Fruit fly (Drosophila melanogaster) whole organism, pupa: ENCODE measurements around the gene elg1.

ENCODE experiments used
- CG10348 ChIP-seq: fragments of 200-800 bp; sonication (Bioruptor generic); IDR thresholded peaks from 2 replicates; pipeline ENCODE4 v1.3.6; 2022; ENCODE audit warnings: missing biosample characterization, missing genetic modification characterization
- CG12605 ChIP-seq: fragments of 200-800 bp; sonication (Bioruptor generic); IDR thresholded peaks from 2 replicates; pipeline ENCODE4 v1.3.6; 2022; ENCODE audit warnings: missing biosample characterization, missing genetic modification characterization
- CG13204 ChIP-seq: fragments of 200-800 bp; sonication (Bioruptor generic); optimal IDR thresholded peaks from 2 replicates; lab custom pipeline; 2018; ENCODE audit warnings: missing biosample characterization, mild to moderate bottlenecking, missing genetic modification characterization, moderate library complexity
- CG14655 ChIP-seq: fragments of 200-800 bp; sonication (Bioruptor generic); optimal IDR thresholded peaks from 3 replicates; lab custom pipeline; 2017; ENCODE audit warnings: mild to moderate bottlenecking, missing biosample characterization, missing genetic modification reagents, missing genetic modification characterization
- CG15710 ChIP-seq: fragments of 200-800 bp; sonication (Bioruptor generic); optimal IDR thresholded peaks from 2 replicates; lab custom pipeline; 2018; ENCODE audit warnings: missing biosample characterization, mild to moderate bottlenecking, missing genetic modification characterization, moderate library complexity
- CG17806 ChIP-seq: fragments of 200-800 bp; sonication (Bioruptor generic); optimal IDR thresholded peaks from 2 replicates; lab custom pipeline; 2018; ENCODE audit warnings: missing biosample characterization, mild to moderate bottlenecking, missing genetic modification characterization, moderate library complexity
- CG32121 ChIP-seq: fragments of 200-800 bp; sonication (Bioruptor generic); IDR thresholded peaks from 2 replicates; pipeline ENCODE4 v1.3.6; 2022; ENCODE audit warnings: missing biosample characterization, missing genetic modification characterization
- CG34367 ChIP-seq: fragments of 200-800 bp; sonication (Bioruptor generic); optimal IDR thresholded peaks from 2 replicates; lab custom pipeline; 2018; ENCODE audit warnings: missing biosample characterization, mild to moderate bottlenecking, missing genetic modification characterization
- CG4496 ChIP-seq: fragments of 200-800 bp; sonication (Bioruptor generic); IDR thresholded peaks from 3 replicates; pipeline ENCODE4 v1.3.6; 2022; ENCODE audit warnings: missing biosample characterization, missing genetic modification characterization
- CG8159 ChIP-seq: fragments of 200-800 bp; sonication (Bioruptor generic); optimal IDR thresholded peaks from 3 replicates; lab custom pipeline; 2018; ENCODE audit warnings: missing biosample characterization, mild to moderate bottlenecking, missing genetic modification characterization, moderate library complexity
- CG8301 ChIP-seq: fragments of 200-800 bp; sonication (Bioruptor generic); optimal IDR thresholded peaks from 2 replicates; lab custom pipeline; 2018; ENCODE audit warnings: missing biosample characterization, mild to moderate bottlenecking, missing genetic modification characterization
- CG9948 ChIP-seq: fragments of 200-800 bp; sonication (Bioruptor generic); optimal IDR thresholded peaks from 2 replicates; lab custom pipeline; 2018; ENCODE audit warnings: missing biosample characterization, mild to moderate bottlenecking, missing genetic modification characterization, moderate library complexity
- D1 ChIP-seq: fragments of 200-800 bp; sonication (Bioruptor generic); optimal IDR thresholded peaks from 2 replicates; lab custom pipeline; 2018; ENCODE audit warnings: missing biosample characterization, mild to moderate bottlenecking, missing genetic modification characterization, moderate library complexity
- EcR ChIP-seq: fragments of 200-800 bp; sonication (Bioruptor generic); optimal IDR thresholded peaks from 3 replicates; lab custom pipeline; 2019; ENCODE audit warnings: missing biosample characterization, missing genetic modification characterization, mild to moderate bottlenecking, moderate library complexity, missing genetic modification reagents
- Ets98B ChIP-seq: fragments of 200-800 bp; sonication (Bioruptor generic); IDR thresholded peaks from 2 replicates; pipeline ENCODE4 v1.3.6; 2022; ENCODE audit warnings: missing biosample characterization, missing genetic modification characterization
- Pif1A ChIP-seq: fragments of 200-800 bp; sonication (Bioruptor generic); optimal IDR thresholded peaks from 3 replicates; lab custom pipeline; 2016; ENCODE audit warnings: missing biosample characterization, missing genetic modification characterization
- Pif1B ChIP-seq: fragments of 200-800 bp; sonication (Bioruptor generic); optimal IDR thresholded peaks from 3 replicates; lab custom pipeline; 2016; ENCODE audit warnings: missing biosample characterization, missing genetic modification characterization
- Snoo ChIP-seq: fragments of 200-800 bp; sonication (Bioruptor generic); optimal IDR thresholded peaks from 3 replicates; lab custom pipeline; 2017; ENCODE audit warnings: missing biosample characterization, mild to moderate bottlenecking, missing genetic modification characterization, inconsistent platforms
- fd96Ca ChIP-seq: fragments of 200-800 bp; sonication (Bioruptor generic); IDR thresholded peaks from 3 replicates; pipeline ENCODE4 v1.3.6; 2022; ENCODE audit warnings: missing biosample characterization, missing genetic modification characterization
- gl ChIP-seq: fragments of 200-800 bp; sonication (Bioruptor generic); optimal IDR thresholded peaks from 2 replicates; lab custom pipeline; 2018; ENCODE audit warnings: missing biosample characterization, mild to moderate bottlenecking, missing genetic modification characterization
- rn ChIP-seq: fragments of 200-800 bp; sonication (Bioruptor generic); IDR thresholded peaks from 2 replicates; pipeline ENCODE4 v1.3.6; 2022; ENCODE audit warnings: missing biosample characterization, missing genetic modification characterization

Gene elg1

DNA sequence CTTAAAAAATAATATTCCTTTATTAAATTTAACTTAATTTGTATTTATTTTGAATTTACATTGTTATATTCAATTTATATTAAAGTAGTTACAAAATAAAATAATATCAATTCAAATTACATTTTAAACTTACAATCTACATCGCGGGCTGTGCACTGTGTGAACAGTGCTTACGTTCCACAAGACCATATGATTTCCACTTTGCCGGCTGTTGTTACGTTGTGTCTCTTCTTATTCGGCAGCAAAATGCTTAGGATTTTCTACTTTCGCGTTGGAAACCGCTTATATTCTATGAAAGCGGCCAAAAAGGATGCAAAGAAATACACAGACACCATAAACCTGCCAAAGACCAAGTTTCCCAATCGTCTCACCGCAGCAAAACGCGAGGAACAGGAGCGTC, 31.8 kb upstream of the elg1 start, which contains the start of gene IleRS-m:
TSS of gene IleRS-m (plus strand) at position 222 of the 400 bp plus-strand sequence.
- TF ChIP-seq CG4496 (GFP tag; lab: Robert Waterston, UW) (no peak), CG8301 (tag; lab: Kevin White, UChicago) (no peak), gl (tag; lab: Kevin White, UChicago) (no peak), Snoo (tag; lab: Kevin White, UChicago) (no peak), fd96Ca (no peak), CG17806 (tag; lab: Kevin White, UChicago) (no peak), Pif1A (GFP tag; lab: Kevin White, UChicago) (no peak), CG32121 (GFP tag; lab: Robert Waterston, UW) (no peak), Ets98B (GFP tag; lab: Robert Waterston, UW) (no peak), D1 (tag; lab: Kevin White, UChicago) (no peak), rn (GFP tag; lab: Robert Waterston, UW) (no peak)

DNA sequence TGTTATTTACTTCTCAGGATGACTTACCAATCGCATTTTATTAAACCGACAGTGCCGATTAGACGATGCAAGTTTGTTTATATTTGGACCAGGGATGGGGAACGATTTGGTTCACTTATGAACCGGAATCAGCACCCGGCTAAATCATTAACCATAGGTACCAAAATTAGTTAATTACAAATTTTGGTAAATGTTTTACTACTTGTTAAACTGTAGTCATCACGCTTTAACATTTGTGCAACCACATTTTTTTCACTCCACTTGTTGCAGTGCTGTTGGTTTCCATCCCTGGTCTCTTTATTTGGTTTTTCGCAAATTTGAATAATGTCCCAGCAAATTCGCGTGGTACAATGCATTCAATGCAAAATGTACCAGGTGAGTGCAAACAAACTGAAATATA, 26.3 kb upstream of the elg1 start, which contains the start of the genes IntS9 and CG43295:
TSS of gene IntS9 (minus strand) at position 100 of the 400 bp plus-strand sequence.
TSS of gene CG43295 (plus strand) at position 325 of the 400 bp plus-strand sequence.
- TF ChIP-seq CG8301 (tag; lab: Kevin White, UChicago) (no peak), CG10348 (GFP tag; lab: Robert Waterston, UW) (no peak), CG32121 (GFP tag; lab: Robert Waterston, UW) (peak; percentile 74), Snoo (tag; lab: Kevin White, UChicago) (peak; percentile 77), D1 (tag; lab: Kevin White, UChicago) (no peak), Pif1A (GFP tag; lab: Kevin White, UChicago) (no peak), CG15710 (peak; percentile 81), CG12605 (GFP tag; lab: Robert Waterston, UW) (peak; percentile 72), EcR (GFP tag; lab: Kevin White, UChicago) (no peak), CG34367 (peak; percentile 73), CG8159 (no peak), Pif1B (no peak), fd96Ca (peak; percentile 91), CG14655 (GFP tag; lab: Kevin White, UChicago) (no peak), rn (GFP tag; lab: Robert Waterston, UW) (peak; percentile 61; the same call in 1 of the 2 replicates), CG13204 (no peak), CG9948 (peak; percentile 67), Ets98B (GFP tag; lab: Robert Waterston, UW) (peak; percentile 84), CG4496 (GFP tag; lab: Robert Waterston, UW) (peak; percentile 88), CG17806 (tag; lab: Kevin White, UChicago) (peak; percentile 83), gl (tag; lab: Kevin White, UChicago) (peak; percentile 71)
- TF ChIP-seq, all 21 proteins: peak for 12

DNA sequence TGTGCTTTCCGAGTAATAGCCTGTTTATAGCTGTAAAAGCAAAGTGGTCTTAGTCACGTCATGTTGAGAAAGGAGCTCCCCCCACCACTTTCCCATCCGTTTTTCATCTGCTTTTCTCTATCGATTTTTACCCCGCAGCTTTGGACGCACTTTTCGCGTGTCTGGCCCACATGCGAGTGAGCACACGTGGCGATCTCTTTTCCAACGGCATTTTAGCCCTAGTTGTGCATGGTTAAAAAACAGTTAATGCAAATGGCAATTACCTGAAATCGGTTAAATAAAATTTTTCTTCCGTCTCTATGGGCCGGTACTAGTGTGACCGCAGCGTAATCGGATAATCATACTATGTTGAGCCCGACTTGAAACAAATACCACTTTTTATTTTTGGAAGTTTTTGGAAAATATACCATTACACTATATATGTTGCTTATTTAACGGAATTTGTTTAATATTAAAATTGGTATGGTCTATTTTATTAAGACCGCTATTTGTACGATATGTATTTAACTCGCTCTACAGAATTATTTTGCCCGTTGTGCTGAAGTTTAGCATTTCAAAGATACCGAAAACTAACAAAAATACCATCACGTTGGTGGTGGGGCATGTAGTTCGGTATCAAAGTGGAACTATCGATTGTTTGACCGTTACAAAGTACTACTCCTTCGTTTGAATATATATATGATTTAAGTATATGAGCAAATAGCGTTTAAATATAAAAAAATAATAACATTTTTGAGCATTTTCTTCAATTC, 19.6 kb upstream of the elg1 start, which contains the start of gene Zn72D:
TSS of gene Zn72D (minus strand) at position 558 of the 752 bp plus-strand sequence.
- TF ChIP-seq Snoo (tag; lab: Kevin White, UChicago) (peak; percentile 5), CG34367 (no peak), fd96Ca (no peak), Pif1A (GFP tag; lab: Kevin White, UChicago) (no peak)

DNA sequence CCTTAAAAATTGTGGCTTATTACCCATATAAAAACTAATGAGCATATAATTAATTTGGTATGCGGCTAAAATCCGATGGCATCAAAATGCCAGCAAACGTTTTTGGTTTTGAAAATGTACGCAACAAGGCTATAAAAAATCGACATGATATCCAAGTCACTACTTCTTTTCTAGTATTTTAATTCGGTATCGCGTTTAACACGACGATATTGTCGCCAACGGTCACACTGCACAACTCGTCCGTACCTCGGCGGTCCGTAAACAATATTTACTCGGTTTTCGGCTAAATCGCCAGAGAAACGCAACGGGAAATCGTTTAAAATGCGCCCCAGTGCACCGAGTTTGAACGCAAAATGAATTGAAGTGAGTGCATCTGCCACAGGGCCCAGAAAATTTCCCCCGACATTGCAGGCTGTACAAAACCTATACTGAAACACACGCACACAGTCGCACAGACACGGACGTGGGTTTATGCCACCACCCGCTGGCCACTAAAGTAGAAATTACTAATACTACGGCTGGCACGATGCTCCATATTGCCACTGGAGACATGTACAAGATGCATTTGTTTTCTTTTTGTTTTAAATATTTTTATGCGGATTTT, 18.7 kb upstream of the elg1 start, which contains the start of gene Taf4:
TSS of gene Taf4 (plus strand) at position 210 of the 604 bp plus-strand sequence.
- TF ChIP-seq CG12605 (GFP tag; lab: Robert Waterston, UW) (peak; percentile 59; the same call in 1 of the 2 replicates), CG32121 (GFP tag; lab: Robert Waterston, UW) (no peak)

DNA sequence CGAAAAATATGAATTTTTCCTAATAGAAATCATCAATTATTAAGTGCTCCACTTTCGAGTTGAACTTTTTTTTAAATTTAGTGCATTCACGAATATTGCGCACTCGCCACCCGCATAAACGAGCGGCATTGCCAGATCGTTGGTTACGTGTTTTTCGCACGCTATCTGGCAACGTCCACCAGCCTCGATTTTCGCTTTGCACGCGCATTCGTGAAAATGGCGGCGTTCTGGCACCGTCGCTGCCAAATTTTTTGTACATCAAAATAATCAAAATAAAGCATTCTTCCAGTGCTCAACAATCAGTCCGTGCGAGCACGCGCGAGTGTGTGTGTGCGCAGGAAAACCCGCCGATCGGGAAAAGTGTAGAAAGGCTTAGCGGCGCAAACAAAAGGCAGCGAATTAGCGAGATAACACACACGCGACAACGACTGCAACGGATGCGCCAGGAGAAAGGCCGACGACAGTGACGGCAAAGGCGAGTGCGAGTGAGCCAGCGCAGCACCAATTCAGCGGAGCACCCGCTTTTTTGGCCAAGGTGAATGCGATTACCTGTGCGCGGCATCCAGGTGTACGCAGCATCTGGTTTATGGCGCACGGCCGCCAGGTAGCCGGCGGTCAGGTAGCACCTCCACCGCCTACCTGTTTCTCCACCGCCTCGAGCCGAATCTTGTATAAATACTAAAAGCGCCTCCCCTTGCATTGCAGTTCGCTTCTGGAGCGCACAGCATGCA, 18.1 kb upstream of the elg1 start:
- TF ChIP-seq EcR (GFP tag; lab: Kevin White, UChicago) (peak; percentile 38), CG32121 (GFP tag; lab: Robert Waterston, UW) (peak; percentile 85), CG34367 (peak; percentile 70), CG4496 (GFP tag; lab: Robert Waterston, UW) (peak; percentile 93), Snoo (tag; lab: Kevin White, UChicago) (peak; percentile 82), D1 (tag; lab: Kevin White, UChicago) (no peak), rn (GFP tag; lab: Robert Waterston, UW) (peak; percentile 52), gl (tag; lab: Kevin White, UChicago) (no peak), CG14655 (GFP tag; lab: Kevin White, UChicago) (no peak), CG17806 (tag; lab: Kevin White, UChicago) (peak; percentile 70), Pif1B (peak; percentile 88), CG8301 (tag; lab: Kevin White, UChicago) (peak; percentile 79), CG9948 (peak; percentile 66), CG15710 (peak; percentile 76), CG12605 (GFP tag; lab: Robert Waterston, UW) (0 out of 2 replicates have a peak, but pooled peaks have one; percentile 5), Ets98B (GFP tag; lab: Robert Waterston, UW) (peak; percentile 90), CG13204 (no peak), fd96Ca (peak; percentile 90)
